Worm (Caenorhabditis elegans): Measurements from ENCODE around the gene lonp-2.

lonp-2 gene

ce11 chrIII:12157576-12157975, 50.0 kb downstream of the lonp-2 start:
- TF ChIP-seq unc-55 (GFP tag; optimal IDR thresholded peaks at IDR 0.05) (no peak), nhr-23 (tag; optimal IDR thresholded peaks at IDR 0.05) (no peak), sma-3 (GFP tag; optimal IDR thresholded peaks at IDR 0.05) (no peak), ama-1 (optimal IDR thresholded peaks at IDR 0.05) (no peak), unc-39 (tag; optimal IDR thresholded peaks at IDR 0.05) (no peak)

- TF ChIP-seq nhr-6 (tag; optimal IDR thresholded peaks at IDR 0.05) (no peak), nhr-21 (tag; optimal IDR thresholded peaks at IDR 0.05) (no peak), lsy-2 (tag; optimal IDR thresholded peaks at IDR 0.05) (no peak), mab-5 (tag; optimal IDR thresholded peaks at IDR 0.05) (no peak), ama-1 (optimal IDR thresholded peaks at IDR 0.05) (no peak), C34F6.9 (tag; optimal IDR thresholded peaks at IDR 0.05) (no peak), unc-62 (GFP tag; optimal IDR thresholded peaks at IDR 0.05) (no peak), nhr-77 (tag; optimal IDR thresholded peaks at IDR 0.05) (no peak)
Observed at ce11 chrIII:12159208-12159607, 51.6 kb downstream of the lonp-2 start.

- TF ChIP-seq mdl-1 (tag; optimal IDR thresholded peaks at IDR 0.05) (no peak), blmp-1 (tag; optimal IDR thresholded peaks at IDR 0.05; ENCODE audit: insufficient read depth) (no peak), ceh-16 (tag; optimal IDR thresholded peaks at IDR 0.05) (no peak), gmeb-1 (tag; optimal IDR thresholded peaks at IDR 0.05) (no peak), nhr-12 (tag; optimal IDR thresholded peaks at IDR 0.05) (no peak), peb-1 (tag; optimal IDR thresholded peaks at IDR 0.05) (no peak)
Observed at ce11 chrIII:12160458-12160857, 52.9 kb downstream of the lonp-2 start, which contains the start of gene Y75B8A.8. Gene Y75B8A.8, plus strand, starts transcription at chrIII:12160758.

ce11 chrIII:12160929-12161328, 53.4 kb downstream of the lonp-2 start:
- TF ChIP-seq alr-1 (tag; optimal IDR thresholded peaks at IDR 0.05) (no peak), nhr-77 (tag; optimal IDR thresholded peaks at IDR 0.05) (no peak), Y55F3AM.14 (GFP tag; optimal IDR thresholded peaks at IDR 0.05) (no peak), ama-1 (optimal IDR thresholded peaks at IDR 0.05) (no peak), aly-2 (tag; optimal IDR thresholded peaks at IDR 0.05) (no peak), lin-11 (tag; optimal IDR thresholded peaks at IDR 0.05) (no peak), nhr-6 (tag; optimal IDR thresholded peaks at IDR 0.05) (no peak), zag-1 (tag; optimal IDR thresholded peaks at IDR 0.05) (no peak), nhr-21 (tag; optimal IDR thresholded peaks at IDR 0.05) (no peak), unc-39 (tag; optimal IDR thresholded peaks at IDR 0.05) (no peak), ztf-4 (tag; optimal IDR thresholded peaks at IDR 0.05) (no peak), ceh-16 (tag; optimal IDR thresholded peaks at IDR 0.05) (no peak), egl-27 (tag; optimal IDR thresholded peaks at IDR 0.05) (no peak), sma-3 (GFP tag; optimal IDR thresholded peaks at IDR 0.05) (no peak), elt-1 (tag; optimal IDR thresholded peaks at IDR 0.05) (no peak), nhr-129 (tag; optimal IDR thresholded peaks at IDR 0.05) (no peak), sma-9 (GFP tag; optimal IDR thresholded peaks at IDR 0.05) (no peak), sma-9 (tag; optimal IDR thresholded peaks at IDR 0.05) (no peak), dmd-4 (tag; optimal IDR thresholded peaks at IDR 0.05) (no peak), nhr-25 (tag; optimal IDR thresholded peaks at IDR 0.05) (no peak), elt-3 (tag; optimal IDR thresholded peaks at IDR 0.05) (no peak)

All from whole organism, L2 larva.